Worm (Caenorhabditis elegans) whole organism, L4 larva: ENCODE measurements around the gene scrm-8.

Experiments used
- F49E8.2 ChIP-seq: sonication (generic microtip); optimal IDR thresholded peaks from 2 replicates; lab custom pipeline; 2016; ENCODE audit warnings: missing compliant biosample characterization, mild to moderate bottlenecking, missing genetic modification characterization, borderline replicate concordance
- T26A8.4 ChIP-seq: fragments of 200-800 bp; sonication (Bioruptor generic); IDR thresholded peaks from 2 replicates; pipeline ENCODE4 v1.3.6; 2022; ENCODE audit warnings: missing genetic modification characterization, missing compliant biosample characterization
- ZK337.2 ChIP-seq: fragments of 200-800 bp; sonication (Bioruptor generic); IDR thresholded peaks from 2 replicates; pipeline ENCODE4 v1.3.6; 2022; ENCODE audit warnings: missing genetic modification reagents, missing genetic modification characterization, missing compliant biosample characterization
- aha-1 ChIP-seq: fragments of 150-350 bp; peaks from one replicate; lab custom pipeline; 2014; ENCODE audit warnings: missing biosample characterization, missing genetic modification characterization
- attf-4 ChIP-seq: sonication (generic microtip); optimal IDR thresholded peaks from 3 replicates; lab custom pipeline; 2017; ENCODE audit warnings: missing biosample characterization, missing genetic modification characterization
- ceh-28 ChIP-seq: fragments of 150-350 bp; optimal IDR thresholded peaks from 2 replicates; lab custom pipeline; 2014; ENCODE audit warnings: missing biosample characterization, missing genetic modification reagents, missing genetic modification characterization
- ceh-82 ChIP-seq: sonication (generic microtip); optimal IDR thresholded peaks from 2 replicates; lab custom pipeline; 2017; ENCODE audit warnings: missing biosample characterization, missing genetic modification characterization
- cey-2 ChIP-seq: sonication (generic microtip); optimal IDR thresholded peaks from 3 replicates; lab custom pipeline; 2017; ENCODE audit warnings: missing genetic modification characterization, mild to moderate bottlenecking, missing compliant biosample characterization, antibody characterized with exemption, borderline replicate concordance; ENCODE audit not compliant: insufficient read depth
- daf-16 ChIP-seq, 3 experiments: sonication (generic microtip); optimal IDR thresholded peaks; 2 replicates each; lab custom pipeline; 2016 to 2017; ENCODE audit warnings: missing genetic modification characterization in 3 of 3, missing genetic modification reagents in 3 of 3, mild to moderate bottlenecking in 2 of 3, missing compliant biosample characterization in 2 of 3, missing biosample characterization in 1 of 3, moderate library complexity in 1 of 3
- dmd-6 ChIP-seq: fragments of 200-800 bp; sonication (Bioruptor generic); IDR thresholded peaks from 2 replicates; pipeline ENCODE4 v1.3.6; 2022; ENCODE audit warnings: missing genetic modification reagents, missing genetic modification characterization, missing compliant biosample characterization
- dmd-9 ChIP-seq: fragments of 200-800 bp; sonication (Bioruptor generic); IDR thresholded peaks from 2 replicates; pipeline ENCODE4 v1.3.6; 2022; ENCODE audit warnings: missing genetic modification reagents, missing genetic modification characterization, missing compliant biosample characterization
- dpl-1 ChIP-seq: fragments of 150-350 bp; optimal IDR thresholded peaks from 2 replicates; lab custom pipeline; 2014; ENCODE audit warnings: missing biosample characterization, missing genetic modification reagents, missing genetic modification characterization
- duxl-1 ChIP-seq: sonication (generic microtip); optimal IDR thresholded peaks from 2 replicates; lab custom pipeline; 2016; ENCODE audit warnings: mild to moderate bottlenecking, missing genetic modification characterization, moderate library complexity, missing compliant biosample characterization; ENCODE audit not compliant: poor library complexity
- dve-1 ChIP-seq: sonication (generic microtip); optimal IDR thresholded peaks from 2 replicates; lab custom pipeline; 2017; ENCODE audit warnings: antibody characterized with exemption, mild to moderate bottlenecking, missing genetic modification characterization, missing compliant biosample characterization; ENCODE audit not compliant: insufficient read depth
- egl-43 ChIP-seq: fragments of 200-800 bp; sonication (Bioruptor generic); IDR thresholded peaks from 2 replicates; pipeline ENCODE4 v1.3.6; 2022; ENCODE audit warnings: missing genetic modification reagents, missing genetic modification characterization, missing compliant biosample characterization
- fkh-10 ChIP-seq: fragments of 150-350 bp; optimal IDR thresholded peaks from 2 replicates; lab custom pipeline; 2014; ENCODE audit warnings: missing biosample characterization, missing genetic modification reagents, missing genetic modification characterization
- hif-1 ChIP-seq, 2 experiments: sonication (generic microtip); optimal IDR thresholded peaks; 2 replicates each; lab custom pipeline; 2016 to 2017; ENCODE audit warnings: missing compliant biosample characterization in 2 of 2, missing genetic modification characterization in 2 of 2, missing genetic modification reagents in 2 of 2, missing genotype in 2 of 2, mild to moderate bottlenecking in 1 of 2
- hlh-11 ChIP-seq: fragments of 200-800 bp; sonication (Bioruptor generic); optimal IDR thresholded peaks from 2 replicates; lab custom pipeline; 2018; ENCODE audit warnings: mild to moderate bottlenecking, missing genetic modification characterization, missing compliant biosample characterization
- hlh-30 ChIP-seq: sonication (generic microtip); optimal IDR thresholded peaks from 2 replicates; lab custom pipeline; 2017; ENCODE audit warnings: antibody characterized with exemption, mild to moderate bottlenecking, missing genetic modification characterization, missing compliant biosample characterization; ENCODE audit not compliant: insufficient read depth
- hmg-1.1 ChIP-seq: fragments of 200-800 bp; sonication (Bioruptor generic); IDR thresholded peaks from 2 replicates; pipeline ENCODE4 v1.3.6; 2022; ENCODE audit warnings: missing genetic modification reagents, missing genetic modification characterization, missing compliant biosample characterization
- jun-1 ChIP-seq: fragments of 150-350 bp; optimal IDR thresholded peaks from 2 replicates; lab custom pipeline; 2014; ENCODE audit warnings: missing biosample characterization, missing genetic modification reagents, missing genetic modification characterization
- lin-13 ChIP-seq: fragments of 150-350 bp; optimal IDR thresholded peaks from 2 replicates; lab custom pipeline; 2014; ENCODE audit warnings: missing biosample characterization, missing genetic modification reagents, missing genetic modification characterization
- lin-15B ChIP-seq: fragments of 150-350 bp; sonication (generic microtip); optimal IDR thresholded peaks from 3 replicates; lab custom pipeline; 2014; ENCODE audit warnings: missing biosample characterization, missing genetic modification characterization
- lin-38 ChIP-seq: fragments of 200-800 bp; sonication (Bioruptor generic); IDR thresholded peaks from 2 replicates; pipeline ENCODE4 v1.3.6; 2022; ENCODE audit warnings: missing genetic modification reagents, missing genetic modification characterization, missing compliant biosample characterization
- lir-3 ChIP-seq: sonication (generic microtip); optimal IDR thresholded peaks from 2 replicates; lab custom pipeline; 2016; ENCODE audit warnings: mild to moderate bottlenecking, missing genetic modification characterization, missing compliant biosample characterization
- lsy-2 ChIP-seq, 2 experiments: fragments of 150-350 bp in 1 of 2; sonication (generic microtip) in 1 of 2; optimal IDR thresholded peaks; 2 replicates each; lab custom pipeline; 2014 to 2017; ENCODE audit warnings: missing biosample characterization in 2 of 2, missing genetic modification characterization in 2 of 2
- mdl-1 ChIP-seq, 2 experiments: fragments of 150-350 bp in 1 of 2; sonication (generic microtip) in 1 of 2; optimal IDR thresholded peaks; 2 replicates each; lab custom pipeline; 2014 to 2017; ENCODE audit warnings: missing biosample characterization in 2 of 2, missing genetic modification characterization in 2 of 2
- mep-1 ChIP-seq: fragments of 150-350 bp; sonication (generic microtip); optimal IDR thresholded peaks from 3 replicates; lab custom pipeline; 2014; ENCODE audit warnings: missing biosample characterization, missing genetic modification characterization
- mes-2 ChIP-seq: sonication (generic microtip); optimal IDR thresholded peaks from 2 replicates; lab custom pipeline; 2016; ENCODE audit warnings: missing genotype, mild to moderate bottlenecking, missing genetic modification characterization, missing compliant biosample characterization; ENCODE audit not compliant: poor library complexity, severe bottlenecking
- mxl-3 ChIP-seq: fragments of 200-800 bp; sonication (Bioruptor generic); optimal IDR thresholded peaks from 2 replicates; lab custom pipeline; 2018; ENCODE audit warnings: mild to moderate bottlenecking, missing genetic modification characterization, missing compliant biosample characterization
- nhr-10 ChIP-seq: fragments of 150-350 bp; optimal IDR thresholded peaks from 2 replicates; lab custom pipeline; 2014; ENCODE audit warnings: missing biosample characterization, missing genetic modification characterization
- nhr-11 ChIP-seq: fragments of 150-350 bp; optimal IDR thresholded peaks from 2 replicates; lab custom pipeline; 2014; ENCODE audit warnings: missing biosample characterization, missing genetic modification characterization
- nhr-28 ChIP-seq: fragments of 150-350 bp; optimal IDR thresholded peaks from 2 replicates; lab custom pipeline; 2014; ENCODE audit warnings: missing biosample characterization, missing genetic modification characterization
- nhr-42 ChIP-seq: fragments of 200-800 bp; sonication (Bioruptor generic); IDR thresholded peaks from 2 replicates; pipeline ENCODE4 v1.3.6; 2022; ENCODE audit warnings: missing genetic modification characterization, missing compliant biosample characterization
- nhr-48 ChIP-seq: sonication (generic microtip); optimal IDR thresholded peaks from 2 replicates; lab custom pipeline; 2016; ENCODE audit warnings: mild to moderate bottlenecking, missing genetic modification characterization, missing compliant biosample characterization
- nhr-6 ChIP-seq: fragments of 150-350 bp; optimal IDR thresholded peaks from 2 replicates; lab custom pipeline; 2014; ENCODE audit warnings: missing biosample characterization, missing genetic modification characterization
- nhr-76 ChIP-seq: fragments of 150-350 bp; optimal IDR thresholded peaks from 2 replicates; lab custom pipeline; 2014; ENCODE audit warnings: missing biosample characterization, missing genetic modification characterization
- nhr-77 ChIP-seq: fragments of 150-350 bp; optimal IDR thresholded peaks from 2 replicates; lab custom pipeline; 2014; ENCODE audit warnings: missing biosample characterization, missing genetic modification characterization
- pha-4 ChIP-seq, 2 experiments: fragments of 150-350 bp in 1 of 2; fragments of 200-800 bp in 1 of 2; sonication (Bioruptor generic) in 1 of 2; IDR thresholded peaks in 1 of 2; optimal IDR thresholded peaks in 1 of 2; 2 replicates each; pipeline versions ENCODE4 v1.3.6 to Lab custom; 2014 to 2022; ENCODE audit warnings: missing genetic modification characterization in 2 of 2, missing genetic modification reagents in 2 of 2, missing biosample characterization in 1 of 2, missing compliant biosample characterization in 1 of 2
- pqm-1 ChIP-seq: sonication (generic microtip); optimal IDR thresholded peaks from 2 replicates; lab custom pipeline; 2017; ENCODE audit warnings: missing biosample characterization, missing genetic modification characterization
- rbr-2 ChIP-seq: sonication (generic microtip); optimal IDR thresholded peaks from 2 replicates; lab custom pipeline; 2016; ENCODE audit warnings: missing genotype, missing genetic modification characterization, missing compliant biosample characterization
- set-16 ChIP-seq: fragments of 200-800 bp; sonication (Bioruptor generic); IDR thresholded peaks from 2 replicates; pipeline ENCODE4 v1.3.6; 2022; ENCODE audit warnings: missing genetic modification reagents, missing genetic modification characterization, missing compliant biosample characterization
- spr-3 ChIP-seq: fragments of 200-800 bp; sonication (Bioruptor generic); optimal IDR thresholded peaks from 2 replicates; lab custom pipeline; 2018; ENCODE audit warnings: mild to moderate bottlenecking, missing genetic modification characterization, missing compliant biosample characterization
- tag-97 ChIP-seq: fragments of 200-800 bp; sonication (Bioruptor generic); IDR thresholded peaks from 2 replicates; pipeline ENCODE4 v1.3.6; 2022; ENCODE audit warnings: missing genetic modification characterization, missing compliant biosample characterization
- unc-62 ChIP-seq, 3 experiments: fragments of 150-350 bp in 1 of 3; sonication (generic microtip); optimal IDR thresholded peaks in 2 of 3; peaks in 1 of 3; 1 replicate in 1 of 3; 2 replicates in 2 of 3; lab custom pipeline; 2014 to 2017; ENCODE audit warnings: missing biosample characterization in 3 of 3, missing genetic modification characterization in 3 of 3, missing genetic modification reagents in 3 of 3, missing genotype in 1 of 3
- zip-11 ChIP-seq: fragments of 200-800 bp; sonication (Bioruptor generic); IDR thresholded peaks from 2 replicates; pipeline ENCODE4 v1.3.6; 2022; ENCODE audit warnings: missing genetic modification characterization, missing compliant biosample characterization

Gene scrm-8

DNA sequence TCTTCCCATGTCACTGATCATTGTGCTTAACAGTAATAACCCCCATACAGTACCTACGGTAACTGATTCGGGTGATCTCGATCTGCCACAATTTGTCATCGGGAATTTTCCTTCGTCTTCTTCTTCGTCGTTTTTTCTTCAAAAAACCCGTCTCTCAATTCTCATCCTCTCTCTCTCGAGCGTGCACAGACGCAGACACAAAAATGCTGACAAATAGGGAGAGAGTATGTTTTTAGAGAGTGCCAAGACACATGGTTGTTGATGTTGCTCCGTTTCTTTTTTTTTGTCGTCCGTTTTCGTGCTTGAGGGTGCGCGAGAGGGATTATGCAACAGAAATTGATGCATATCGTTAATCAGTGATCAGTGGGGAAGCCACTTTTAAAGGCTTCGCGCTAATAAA, 50.9 kb downstream of the scrm-8 start:
- TF ChIP-seq T26A8.4 (GFP tag; lab: Robert Waterston, UW) (no peak), hlh-11 (tag; lab: Kevin White, UChicago) (peak; percentile 80), lin-38 (GFP tag; lab: Robert Waterston, UW) (0 out of 2 replicates have a peak, but pooled peaks have one; percentile 33), hif-1 (tag; optimal IDR thresholded peaks at IDR 0.05; lab: Kevin White, UChicago) (peak in 1 of 2 experiments; percentile 57), spr-3 (GFP tag; lab: Kevin White, UChicago) (no peak), lir-3 (tag; lab: Kevin White, UChicago) (no peak), tag-97 (0 out of 2 replicates have a peak, but pooled peaks have one; percentile 44), ceh-82 (tag; lab: Kevin White, UChicago) (no peak), pha-4 (GFP tag; IDR thresholded peaks at IDR 0.05; lab: Robert Waterston, UW) (no peak), pha-4 (tag; optimal IDR thresholded peaks at IDR 0.05; lab: Kevin White, UChicago) (peak; percentile 88), nhr-77 (no peak), nhr-11 (tag; lab: Kevin White, UChicago) (peak; percentile 28), dmd-9 (no peak), mes-2 (tag; lab: Kevin White, UChicago) (peak; percentile 35), dve-1 (tag; lab: Kevin White, UChicago) (peak; percentile 82), pqm-1 (tag; lab: Kevin White, UChicago) (no peak), lin-13 (GFP tag; lab: Kevin White, UChicago) (peak; percentile 9), mep-1 (tag; lab: Kevin White, UChicago) (peak; percentile 80), rbr-2 (tag; lab: Kevin White, UChicago) (peak; percentile 46), nhr-28 (tag; lab: Kevin White, UChicago) (peak; percentile 90), nhr-6 (tag; lab: Kevin White, UChicago) (peak; percentile 39), unc-62 (GFP tag; optimal IDR thresholded peaks at IDR 0.05 in 1 of 2; lab: Kevin White, UChicago) (peak in 1 of 2 experiments; percentile 96), unc-62 (tag; optimal IDR thresholded peaks at IDR 0.05; lab: Kevin White, UChicago) (no peak), nhr-42 (GFP tag; lab: Robert Waterston, UW) (no peak), nhr-10 (tag; lab: Kevin White, UChicago) (peak; percentile 60), attf-4 (tag; lab: Kevin White, UChicago) (no peak), ceh-28 (no peak), daf-16 (GFP tag; optimal IDR thresholded peaks at IDR 0.05; lab: Kevin White, UChicago) (no peak), daf-16 (tag; optimal IDR thresholded peaks at IDR 0.05; lab: Kevin White, UChicago) (peak; percentile 88), mxl-3 (GFP tag; lab: Kevin White, UChicago) (peak; percentile 85), fkh-10 (GFP tag; lab: Kevin White, UChicago) (peak; percentile 28), zip-11 (GFP tag; lab: Robert Waterston, UW) (no peak), duxl-1 (peak; percentile 18), ZK337.2 (GFP tag; lab: Robert Waterston, UW) (no peak), F49E8.2 (tag; lab: Kevin White, UChicago) (no peak), hmg-1.1 (GFP tag; lab: Robert Waterston, UW) (peak; percentile 50; the same call in 1 of the 2 replicates), nhr-48 (tag; lab: Kevin White, UChicago) (peak; percentile 37), egl-43 (GFP tag; lab: Robert Waterston, UW) (no peak), cey-2 (tag; lab: Kevin White, UChicago) (no peak), set-16 (GFP tag; lab: Robert Waterston, UW) (no peak), aha-1 (peak; percentile 37), jun-1 (tag; lab: Kevin White, UChicago) (no peak), nhr-76 (no peak), dmd-6 (peak; percentile 53), mdl-1 (tag; optimal IDR thresholded peaks at IDR 0.05; lab: Kevin White, UChicago) (peak; percentile 19 to 90), hlh-30 (peak; percentile 91), lin-15B (tag; lab: Kevin White, UChicago) (no peak), lsy-2 (tag; optimal IDR thresholded peaks at IDR 0.05; lab: Kevin White, UChicago) (peak; percentile 47 to 78), dpl-1 (GFP tag; lab: Kevin White, UChicago) (peak; percentile 36)
